Worm (Caenorhabditis elegans): ENCODE data around the gene Y49E10.18.

The Y49E10.18 gene

ce11 chrIII:12424663-12425062 lies 21.2 kb downstream of the Y49E10.18 start:
- TF ChIP-seq him-1 (tag; optimal IDR thresholded peaks at IDR 0.05) (no peak), W03F9.2 (tag; optimal IDR thresholded peaks at IDR 0.05) (no peak), dao-5 (tag; optimal IDR thresholded peaks at IDR 0.05) (no peak)

ce11 chrIII:12424066-12424465 lies 21.8 kb downstream of the Y49E10.18 start:
- peak; percentile 15 for TF ChIP-seq W03F9.2 (tag; optimal IDR thresholded peaks at IDR 0.05)
- no peak for TF ChIP-seq dao-5 (tag; optimal IDR thresholded peaks at IDR 0.05)
- no peak for TF ChIP-seq him-1 (tag; optimal IDR thresholded peaks at IDR 0.05)

DNA sequence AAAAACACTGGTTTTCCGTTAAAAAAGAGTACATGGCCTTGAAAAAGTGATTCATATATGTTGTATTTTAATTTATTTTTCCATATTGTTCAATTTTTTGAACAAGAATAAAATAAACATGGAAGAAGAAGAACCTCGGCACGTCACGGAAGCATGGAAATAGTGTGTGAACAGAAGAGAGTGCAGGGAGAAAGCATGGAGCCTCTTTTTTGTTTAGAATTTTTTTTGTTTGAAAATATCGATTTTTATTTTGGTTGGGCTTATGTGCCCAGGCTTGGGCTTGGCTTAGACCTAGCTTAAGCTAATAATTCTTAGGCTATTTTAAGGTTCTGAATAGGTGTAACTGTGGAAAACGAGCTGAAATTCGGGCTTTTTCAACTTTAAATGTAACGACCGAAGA lies 24.2 kb downstream of the Y49E10.18 start, which contains the start of gene tat-1:
tat-1 (minus strand) TSS at position 11 of the 400 bp plus-strand sequence.
- TF ChIP-seq W03F9.2 (tag; optimal IDR thresholded peaks at IDR 0.05) = no peak
- no peak for TF ChIP-seq dao-5 (tag; optimal IDR thresholded peaks at IDR 0.05)
- TF ChIP-seq him-1 (tag; optimal IDR thresholded peaks at IDR 0.05) = no peak

DNA sequence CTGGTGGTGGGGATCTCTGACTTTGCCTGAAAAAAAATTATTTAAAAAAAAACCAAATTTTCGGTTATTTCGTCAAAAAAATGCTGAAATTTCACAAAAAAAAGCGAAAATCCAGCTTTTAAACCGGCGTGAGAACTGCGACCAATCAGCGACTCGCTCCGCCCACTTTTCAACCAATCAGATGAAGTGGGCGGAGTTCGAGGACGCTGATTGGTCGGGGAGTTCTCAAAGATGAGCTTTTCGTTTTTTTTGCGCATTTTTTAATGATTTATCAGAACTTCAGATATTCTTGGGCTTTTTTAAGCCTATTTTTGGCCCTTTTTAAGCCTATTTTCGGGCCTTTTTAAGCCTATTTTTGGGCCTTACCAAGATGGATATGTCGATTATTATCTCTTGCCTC lies 25.6 kb downstream of the Y49E10.18 start:
- TF ChIP-seq dao-5 (tag; optimal IDR thresholded peaks at IDR 0.05) (no peak), him-1 (tag; optimal IDR thresholded peaks at IDR 0.05) (no peak), W03F9.2 (tag; optimal IDR thresholded peaks at IDR 0.05) (no peak)

ce11 chrIII:12414533-12414932 lies 31.4 kb downstream of the Y49E10.18 start:
- no peak for TF ChIP-seq dao-5 (tag; optimal IDR thresholded peaks at IDR 0.05)
- TF ChIP-seq him-1 (tag; optimal IDR thresholded peaks at IDR 0.05) = no peak
- TF ChIP-seq W03F9.2 (tag; optimal IDR thresholded peaks at IDR 0.05) = no peak

- TF ChIP-seq W03F9.2 (tag; optimal IDR thresholded peaks at IDR 0.05) (no peak), him-1 (tag; optimal IDR thresholded peaks at IDR 0.05) (no peak), dao-5 (tag; optimal IDR thresholded peaks at IDR 0.05) (no peak)
These were observed 34.2 kb downstream of the Y49E10.18 start for ce11 chrIII:12411668-12412067.

DNA sequence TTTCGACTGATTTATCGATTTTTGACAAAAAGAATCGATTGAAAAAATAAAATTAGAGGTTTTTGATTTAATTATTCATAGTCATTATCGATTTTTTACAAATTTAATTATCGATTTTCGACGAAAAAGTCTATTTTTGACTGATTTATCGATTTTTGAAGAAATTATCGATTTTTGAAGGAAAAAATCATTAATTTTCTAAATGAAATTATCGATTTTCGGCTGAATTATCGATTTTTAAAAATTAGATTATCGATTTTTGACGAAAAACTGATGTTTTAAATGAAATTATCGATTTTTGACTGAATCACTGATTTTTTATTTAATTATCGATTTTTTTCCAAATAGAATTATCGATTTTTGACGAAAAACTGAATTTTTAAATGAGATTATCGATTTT lies 34.8 kb downstream of the Y49E10.18 start:
- TF ChIP-seq him-1 (tag; optimal IDR thresholded peaks at IDR 0.05) (no peak), W03F9.2 (tag; optimal IDR thresholded peaks at IDR 0.05) (no peak), dao-5 (tag; optimal IDR thresholded peaks at IDR 0.05) (no peak)

DNA sequence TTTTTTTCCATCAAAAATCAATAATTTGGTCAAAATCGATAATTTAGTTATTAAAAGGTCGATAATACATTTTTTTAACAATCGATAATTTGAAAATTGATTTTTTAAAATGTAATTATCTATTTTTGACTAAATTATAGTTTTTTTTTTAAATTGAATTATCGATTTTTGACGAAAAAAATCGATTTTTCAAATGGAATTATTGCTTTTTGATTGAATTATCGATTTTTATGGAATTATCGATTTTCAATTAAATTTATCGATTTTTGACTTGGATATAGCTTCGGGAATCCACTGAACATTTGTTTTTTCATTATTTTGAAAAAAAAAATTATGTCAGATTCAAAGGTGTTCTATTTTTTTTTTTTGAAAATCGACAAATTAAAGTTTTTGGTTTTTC lies 35.6 kb downstream of the Y49E10.18 start:
- TF ChIP-seq W03F9.2 (tag; optimal IDR thresholded peaks at IDR 0.05) (no peak), him-1 (tag; optimal IDR thresholded peaks at IDR 0.05) (no peak), dao-5 (tag; optimal IDR thresholded peaks at IDR 0.05) (no peak)

DNA sequence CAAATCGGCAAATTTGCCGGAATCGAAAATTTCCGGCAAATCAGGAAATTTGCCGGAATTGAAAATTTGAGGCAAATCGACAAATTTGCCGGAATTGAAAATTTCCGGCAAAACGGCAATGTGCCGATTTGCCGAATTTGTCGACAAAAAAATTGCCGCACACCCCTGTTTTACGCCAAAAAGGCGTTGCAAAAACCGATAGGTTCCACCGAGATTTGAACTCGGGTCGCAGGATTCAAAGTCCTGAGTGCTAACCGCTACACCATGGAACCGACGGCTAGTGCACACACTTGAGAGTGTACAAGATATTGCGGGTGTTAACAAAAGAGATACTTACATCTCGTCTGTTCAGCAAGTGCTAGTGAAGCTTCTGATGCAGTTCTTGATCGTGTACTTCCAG lies 46.2 kb downstream of the Y49E10.18 start:
- TF ChIP-seq dao-5 (tag; optimal IDR thresholded peaks at IDR 0.05) (no peak), W03F9.2 (tag; optimal IDR thresholded peaks at IDR 0.05) (no peak), him-1 (tag; optimal IDR thresholded peaks at IDR 0.05) (no peak)

DNA sequence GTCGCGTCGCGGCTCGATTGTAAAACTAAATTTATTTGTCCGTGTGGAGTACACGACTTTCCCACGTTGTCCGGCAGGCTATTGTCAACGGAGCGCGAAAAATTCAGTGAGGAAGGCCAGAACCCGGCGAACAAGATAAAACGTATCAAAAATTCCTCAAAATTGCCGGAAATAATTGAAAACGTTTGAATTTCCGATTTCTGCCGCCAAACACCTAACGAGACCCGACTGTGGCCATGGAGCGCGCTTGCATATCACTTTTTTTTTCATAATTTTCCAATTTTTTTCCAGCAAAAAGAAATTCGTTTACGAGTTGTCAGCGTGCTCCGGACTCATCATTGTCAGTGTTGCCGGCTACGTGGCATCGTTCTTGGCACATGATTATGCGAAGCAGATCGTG lies 47.4 kb downstream of the Y49E10.18 start:
- no peak for TF ChIP-seq dao-5 (tag; optimal IDR thresholded peaks at IDR 0.05)

DNA sequence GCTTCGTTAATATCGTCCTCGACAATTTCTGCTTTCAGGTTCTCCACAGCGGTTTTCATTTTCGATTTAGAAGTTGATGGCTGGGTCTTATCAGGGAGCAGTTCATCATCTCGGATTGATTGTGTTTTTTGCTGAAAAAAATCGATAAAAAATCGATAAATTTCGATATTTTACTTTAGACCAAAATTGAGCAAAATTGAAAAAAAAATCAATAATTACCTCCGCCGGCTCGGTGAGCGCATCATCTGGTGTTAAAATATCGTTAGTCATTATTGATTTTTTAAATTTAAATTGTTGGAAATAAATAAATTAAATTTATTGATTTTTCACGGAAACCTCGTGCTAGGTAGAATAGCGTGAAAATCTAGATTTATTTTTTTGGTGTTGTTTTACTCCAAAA lies 50.8 kb downstream of the Y49E10.18 start, which contains the start of gene Y49E10.10:
Y49E10.10 (plus strand) TSS at position 381 of the 400 bp plus-strand sequence.
- no peak for TF ChIP-seq him-1 (tag; optimal IDR thresholded peaks at IDR 0.05)
